Fruit fly (Drosophila melanogaster) whole organism, larva: Measurements from ENCODE around the gene CG10638.

Experiments
- noc ChIP-seq: fragments of 200-800 bp; sonication (Bioruptor generic); optimal IDR thresholded peaks from 3 replicates; lab custom pipeline; 2019; ENCODE audit warnings: missing biosample characterization, mild to moderate bottlenecking, missing genetic modification characterization, moderate library complexity

CG10638 gene

DNA sequence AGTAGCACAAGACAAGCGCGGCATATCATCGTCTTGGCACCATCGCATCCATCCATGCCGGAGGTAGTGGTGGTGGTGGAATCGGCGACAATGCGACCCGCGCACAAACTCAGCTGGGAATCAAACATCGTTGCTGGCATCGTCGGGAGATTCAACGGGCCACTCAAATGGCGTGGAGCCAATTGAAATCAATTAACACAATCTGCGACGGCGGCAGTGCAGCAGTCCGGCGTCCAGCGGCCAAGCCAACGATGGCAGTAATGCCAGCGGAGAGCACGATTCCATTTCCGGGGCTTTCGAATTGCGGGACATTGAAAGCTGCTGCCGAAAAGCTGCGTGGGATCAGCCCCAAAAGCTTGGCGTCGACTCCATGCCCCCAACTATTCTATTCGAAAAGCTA lies 6.5 kb upstream of the CG10638 start, which contains the start of gene CG10654:
Gene CG10654 (minus strand): TSS at position 270 of the 400 bp plus-strand sequence.
- no peak for TF ChIP-seq noc (tag; lab: Kevin White, UChicago)

DNA sequence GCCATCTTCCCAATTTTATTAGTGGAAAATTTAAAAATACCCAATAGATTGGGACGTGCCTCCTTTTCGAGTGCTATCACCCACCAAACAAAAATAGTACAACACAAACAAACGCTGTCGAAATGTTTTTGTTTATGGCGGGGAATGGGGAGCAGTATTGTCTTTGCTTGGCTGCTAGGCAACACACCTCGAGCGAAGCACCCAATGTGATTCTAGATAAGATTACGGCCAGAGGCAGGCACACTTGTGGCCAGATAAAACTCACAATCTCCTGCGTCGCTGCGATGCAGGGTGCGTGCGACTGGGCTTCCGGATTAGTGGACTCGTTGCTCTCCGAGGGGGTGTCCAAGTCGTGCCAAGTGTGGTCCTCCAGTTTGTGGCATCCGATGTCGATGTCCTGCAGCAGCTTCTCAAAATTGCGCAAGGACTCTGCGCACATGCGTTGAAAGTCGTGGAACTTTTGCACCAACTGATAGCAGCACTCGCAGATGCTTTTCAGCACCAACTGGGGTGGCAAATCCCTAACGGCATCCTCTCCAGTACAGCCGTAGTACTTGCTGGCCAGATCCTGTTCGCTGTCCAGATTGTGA lies 5.9 kb upstream of the CG10638 start:
- TF ChIP-seq noc (tag; lab: Kevin White, UChicago): peak; percentile 20

DNA sequence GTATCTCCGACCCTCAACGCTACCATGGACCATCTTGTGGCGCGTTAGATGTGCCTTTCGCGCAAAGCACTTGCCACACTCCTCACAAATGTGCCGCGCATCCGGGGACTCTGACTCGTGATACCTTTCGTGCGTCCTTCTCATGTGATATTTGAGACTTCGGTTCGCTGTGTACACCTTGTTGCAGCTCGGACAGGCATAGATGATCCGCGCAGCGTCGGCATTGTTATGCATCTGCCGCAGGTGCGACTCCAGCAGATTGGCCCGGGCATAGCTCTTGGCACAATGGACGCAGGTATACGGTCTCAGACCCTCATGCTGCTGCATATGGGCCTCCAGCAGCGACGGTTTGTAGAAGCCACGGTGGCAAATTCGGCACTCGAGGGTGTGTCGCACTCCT lies 4.9 kb upstream of the CG10638 start:
- TF ChIP-seq noc (tag; lab: Kevin White, UChicago): no peak

DNA sequence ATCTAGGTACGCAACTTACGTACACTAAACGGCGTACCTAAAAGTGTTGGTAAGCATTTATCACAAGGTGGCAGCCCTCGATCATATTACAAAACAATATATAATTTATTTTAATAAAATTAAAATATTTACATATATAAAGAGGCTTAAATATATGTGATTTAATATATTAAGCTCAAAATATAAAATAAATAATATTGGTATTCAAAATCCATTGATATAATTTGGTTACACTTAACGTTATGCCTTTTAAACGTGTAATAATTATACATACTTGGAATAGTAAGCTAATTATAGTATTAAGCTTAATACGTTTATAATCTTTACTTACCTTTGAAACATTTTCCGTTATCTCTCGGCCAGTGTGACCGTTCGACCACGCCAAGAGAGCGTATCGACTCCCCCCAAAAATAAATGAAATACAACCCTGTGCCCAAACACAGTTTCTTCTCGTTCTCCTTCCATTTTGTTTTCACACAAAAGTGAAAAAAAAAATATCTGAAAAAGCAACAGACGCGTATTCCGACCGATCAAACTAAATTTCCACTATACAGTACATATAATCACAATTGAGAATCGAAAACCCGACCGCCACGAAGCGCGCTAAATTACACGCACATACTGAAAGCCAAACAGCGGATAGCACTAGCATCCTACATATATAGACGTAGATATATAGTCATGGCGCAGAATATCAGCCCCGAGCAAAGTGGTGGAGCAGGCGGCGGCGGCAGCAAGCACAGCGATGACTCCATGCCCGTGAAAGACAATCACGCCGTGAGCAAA lies 2.9 kb upstream of the CG10638 start, which contains the start of the genes CG10646 and vih:
Gene CG10646 (minus strand): TSS at position 30 of the 786 bp plus-strand sequence.
Gene vih (plus strand): TSS at position 428 of the 786 bp plus-strand sequence.
- TF ChIP-seq noc (tag; lab: Kevin White, UChicago): no peak

DNA sequence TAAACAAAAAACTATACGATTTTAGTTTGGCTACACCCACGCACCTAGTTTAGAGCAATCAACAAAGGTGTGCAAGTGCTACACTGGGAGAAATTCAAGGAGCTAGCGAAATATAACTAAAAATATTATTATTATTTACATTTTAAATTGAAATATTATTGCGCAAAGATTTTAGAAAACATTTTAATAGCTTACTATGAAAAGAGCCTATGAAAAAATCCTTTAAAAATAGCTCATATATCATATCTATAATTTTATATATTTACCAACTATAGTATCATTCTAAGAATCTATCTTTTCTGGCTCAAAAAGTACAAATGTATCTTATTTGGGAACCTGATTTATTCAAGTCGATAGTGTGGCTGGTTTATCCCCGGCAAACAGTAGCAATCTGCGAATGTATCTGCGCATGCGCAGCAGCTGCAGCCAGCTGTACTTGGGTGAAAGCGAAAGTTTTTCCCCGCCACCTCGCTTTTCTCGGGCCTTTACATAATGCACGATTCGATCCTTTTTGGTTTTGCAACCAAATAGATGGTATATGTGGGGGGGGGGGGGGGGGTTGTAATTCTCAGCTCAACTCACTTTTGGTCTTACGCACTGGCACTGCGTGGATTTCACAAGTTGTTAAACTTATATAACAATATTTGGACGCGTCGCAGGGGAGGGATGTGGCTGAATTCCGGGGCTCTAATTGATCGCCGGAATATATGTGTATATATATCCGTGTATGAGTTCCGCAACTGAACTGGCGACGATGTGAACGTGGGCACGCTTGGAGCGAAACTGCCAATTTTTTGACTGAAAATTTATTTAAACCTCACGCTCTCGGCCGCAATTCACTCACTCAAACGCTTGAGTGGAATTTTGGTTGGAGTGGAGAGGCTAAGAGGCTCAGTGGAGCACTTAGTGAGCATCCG lies 4.4 kb downstream of the CG10638 start, which contains the start of gene CG10657:
Gene CG10657 (minus strand): TSS at position 789 of the 917 bp plus-strand sequence.
- no peak for TF ChIP-seq noc (tag; lab: Kevin White, UChicago)

DNA sequence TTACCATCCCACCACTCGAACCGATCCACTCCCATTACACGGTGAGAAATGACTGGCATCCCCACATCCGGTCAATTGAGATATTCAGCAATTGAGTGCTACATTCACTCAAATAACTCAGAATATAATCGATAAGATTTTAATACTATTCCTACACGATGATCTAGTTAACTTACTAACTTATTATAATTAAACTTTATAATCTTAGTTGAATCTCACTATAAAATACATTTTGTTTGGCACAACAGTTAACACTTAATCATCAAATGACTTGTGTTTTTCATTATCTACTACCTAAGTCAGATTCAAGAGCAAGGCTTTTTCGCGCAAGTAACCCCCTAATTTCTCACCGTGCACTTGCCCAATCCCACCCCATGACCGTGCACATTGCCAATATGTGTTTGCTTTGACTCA lies 5.8 kb downstream of the CG10638 start:
- TF ChIP-seq noc (tag; lab: Kevin White, UChicago): peak; percentile 2

DNA sequence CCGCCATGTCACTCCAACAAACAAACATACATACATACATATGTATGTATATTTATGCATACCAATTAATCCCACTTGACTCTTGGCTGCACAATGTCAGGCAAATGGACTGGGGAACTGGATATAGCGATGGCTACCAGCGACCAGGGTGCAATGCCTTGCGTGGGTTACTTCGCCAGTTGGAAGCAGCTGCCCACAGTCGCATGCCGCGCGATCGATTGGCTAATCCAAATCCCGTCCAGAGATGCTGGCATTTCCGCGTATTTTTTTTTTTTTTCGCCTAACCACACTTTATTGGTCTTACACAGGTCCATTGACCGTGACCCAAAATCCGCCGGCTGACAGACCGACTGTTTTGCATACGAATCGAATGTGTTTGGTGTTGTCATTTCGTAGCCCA lies 6.8 kb downstream of the CG10638 start:
- no peak for TF ChIP-seq noc (tag; lab: Kevin White, UChicago)

DNA sequence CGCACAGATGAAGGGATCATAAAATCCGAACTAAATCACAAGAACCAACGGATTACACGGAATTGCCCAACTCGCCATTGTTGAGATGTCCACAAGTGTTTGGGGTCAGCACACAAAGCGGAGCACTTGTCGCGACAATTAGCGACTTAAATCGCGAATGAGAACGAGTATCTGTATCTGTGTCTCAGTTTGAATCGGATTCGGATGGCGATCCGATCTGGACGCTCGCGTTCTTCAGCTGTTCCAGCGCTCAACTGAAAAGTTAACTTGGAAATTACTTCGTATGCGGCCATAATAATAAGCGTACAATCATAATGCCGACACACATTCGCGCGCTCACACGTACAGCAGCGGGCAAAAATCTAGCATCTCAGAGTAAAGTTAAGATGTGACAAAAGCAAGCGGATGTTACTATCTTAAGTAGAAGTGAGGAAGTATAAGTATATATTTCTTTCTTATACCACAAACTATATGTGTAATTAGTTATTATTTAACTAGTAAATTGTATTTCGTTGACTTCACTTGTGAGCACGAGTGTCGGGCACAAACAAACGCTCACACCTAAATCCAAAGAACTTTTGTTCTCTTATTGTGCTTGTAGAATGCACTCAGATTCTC lies 10.6 kb downstream of the CG10638 start, which contains the start of gene CG10660:
Gene CG10660 (minus strand): TSS at position 259 of the 618 bp plus-strand sequence.
- TF ChIP-seq noc (tag; lab: Kevin White, UChicago): peak; percentile 84

DNA sequence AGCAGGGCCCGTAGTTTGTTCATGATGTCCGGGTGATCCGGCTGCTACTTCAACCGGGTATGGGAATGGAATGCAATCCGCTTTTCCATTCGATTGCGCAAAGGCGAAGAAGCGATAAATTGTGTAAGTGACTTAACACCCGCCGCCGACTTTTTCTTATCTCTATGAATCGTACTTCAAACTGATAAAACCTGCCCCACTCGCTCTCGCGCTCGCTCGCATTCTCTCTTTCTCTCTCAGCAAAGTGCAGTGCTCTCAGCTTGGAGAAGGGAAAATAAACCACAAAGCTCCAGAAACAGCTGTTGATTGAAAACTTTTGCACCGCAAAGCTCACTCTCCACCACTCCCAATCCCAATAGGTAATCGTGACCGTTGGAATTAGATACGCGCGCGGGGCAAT lies 11.2 kb downstream of the CG10638 start:
- no peak for TF ChIP-seq noc (tag; lab: Kevin White, UChicago)

DNA sequence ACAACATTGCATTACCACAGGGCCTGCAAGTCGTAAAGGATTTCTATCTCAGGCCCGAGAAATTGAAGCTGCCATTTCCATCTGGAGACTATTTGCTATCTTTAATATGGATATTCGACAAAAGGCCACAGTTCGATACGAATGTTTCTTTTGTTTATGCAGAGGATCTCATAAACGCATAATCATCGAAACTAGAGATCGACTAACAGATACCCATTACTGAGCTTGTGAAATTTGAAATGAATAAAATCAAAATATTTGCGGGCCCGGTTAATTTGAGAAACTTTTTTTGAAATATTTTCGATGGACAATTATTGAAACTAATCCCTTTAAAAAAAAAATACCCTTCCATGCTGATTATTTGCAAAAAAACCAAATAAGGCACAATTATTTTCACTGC lies 14.9 kb downstream of the CG10638 start:
- TF ChIP-seq noc (tag; lab: Kevin White, UChicago): no peak

DNA sequence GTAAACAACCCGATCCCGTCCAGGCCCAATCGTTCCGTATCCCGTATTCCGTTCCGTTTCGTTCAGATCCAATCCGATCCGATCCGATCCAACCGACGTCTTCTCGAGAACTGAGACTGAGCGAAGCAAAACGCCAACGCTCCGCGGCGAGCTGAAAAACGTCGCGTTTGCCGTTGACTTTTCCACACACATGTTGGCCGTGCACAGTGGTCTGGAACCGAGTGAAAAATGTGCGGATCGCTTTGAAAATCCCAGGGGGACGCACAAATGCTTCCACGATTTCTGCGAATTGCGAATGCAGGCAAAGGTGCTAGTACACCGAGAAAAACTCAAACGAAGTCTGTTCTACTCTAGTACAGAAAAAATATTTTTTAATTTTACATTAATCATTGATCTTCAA lies 16.2 kb downstream of the CG10638 start, which contains the start of gene CG10663:
Gene CG10663 (minus strand): TSS at position 88 of the 400 bp plus-strand sequence.
- no peak for TF ChIP-seq noc (tag; lab: Kevin White, UChicago)

DNA sequence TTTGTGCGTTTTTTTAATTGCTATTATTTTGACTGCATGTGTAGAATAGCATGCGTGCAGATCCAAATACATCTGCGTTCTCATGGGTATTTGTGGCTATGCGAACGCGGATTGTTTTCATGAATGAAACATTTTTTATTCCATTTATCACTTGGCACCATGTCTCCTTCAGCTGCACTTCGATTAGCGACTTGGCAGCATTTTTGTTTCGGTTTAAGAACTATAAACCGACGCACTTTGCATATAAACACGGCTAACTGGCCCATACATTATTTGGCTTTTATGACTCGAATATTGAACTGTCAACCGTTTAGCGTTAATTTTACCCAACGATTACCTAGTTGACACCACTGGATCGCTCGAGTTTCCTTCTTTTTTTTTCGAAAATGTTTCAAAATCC lies 16.6 kb downstream of the CG10638 start:
- TF ChIP-seq noc (tag; lab: Kevin White, UChicago): no peak

DNA sequence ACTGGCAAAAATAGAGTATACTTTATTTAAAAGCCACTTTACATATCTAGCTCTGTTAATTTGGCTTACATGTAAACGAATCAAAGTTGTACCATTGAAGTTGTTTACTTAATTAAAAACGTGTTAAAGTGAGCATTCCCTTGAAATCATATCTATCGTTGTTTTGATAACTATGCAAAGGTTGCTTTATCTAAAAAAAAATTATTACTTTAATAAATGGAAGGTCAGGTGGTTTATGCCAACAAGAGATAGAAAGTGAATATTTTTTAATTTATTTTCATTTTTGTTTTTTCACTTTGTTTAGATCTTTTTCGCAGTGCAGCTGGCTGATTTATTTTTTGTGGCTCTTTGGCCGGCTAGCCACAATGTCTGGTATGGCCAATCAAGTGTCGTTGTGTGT lies 18.2 kb downstream of the CG10638 start:
- peak; percentile 9 for TF ChIP-seq noc (tag; lab: Kevin White, UChicago)

DNA sequence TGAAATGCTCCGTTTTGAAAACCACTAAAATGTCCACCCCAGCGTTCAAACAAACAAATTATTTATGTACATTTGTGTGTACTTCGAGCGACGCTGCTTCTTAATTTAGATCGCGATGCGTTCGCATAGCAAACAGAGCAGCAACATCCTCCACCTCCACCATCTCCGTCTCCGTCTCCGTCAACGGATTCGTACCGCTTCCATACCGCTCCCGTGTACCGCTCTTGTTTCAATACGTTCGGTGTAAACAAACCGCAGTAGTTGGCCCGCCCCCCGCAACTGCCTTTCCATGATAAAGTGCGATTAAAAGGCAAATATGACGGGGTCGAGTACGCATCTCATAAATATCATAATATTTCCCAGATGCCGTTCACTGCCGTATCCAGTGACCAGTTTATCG lies 18.9 kb downstream of the CG10638 start, which contains the start of gene CG33725:
Gene CG33725 (plus strand): TSS at position 364 of the 400 bp plus-strand sequence.
- no peak for TF ChIP-seq noc (tag; lab: Kevin White, UChicago)

DNA sequence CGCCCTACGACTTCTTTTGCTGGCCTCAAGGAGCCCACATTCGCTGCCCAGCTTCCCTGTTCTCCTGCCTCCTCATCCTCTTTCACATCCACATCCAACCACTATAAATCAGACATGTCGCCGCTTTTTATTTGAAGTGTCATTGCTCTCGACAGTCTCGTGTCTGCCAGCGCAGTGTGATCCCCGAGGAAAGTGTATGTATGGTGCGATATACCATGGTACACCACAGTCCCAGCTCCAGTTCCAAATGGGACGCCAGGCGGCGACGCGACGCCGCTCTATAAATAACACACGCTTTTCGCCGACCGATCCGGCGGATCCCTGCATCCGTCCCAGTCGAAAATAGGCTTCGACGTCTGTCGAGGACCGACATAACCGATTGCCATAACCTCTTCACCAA lies 22.9 kb downstream of the CG10638 start:
- no peak for TF ChIP-seq noc (tag; lab: Kevin White, UChicago)
